Fruit fly (Drosophila melanogaster): ENCODE data around the gene CG46025.
"Not testable (repeated sequence)": the region's sequence is repeated elsewhere in the genome, so short reads cannot be mapped to it uniquely, and the experiment has no call there.

Gene CG46025

dm6 chr2L:7753874-7754273, at the start of gene CG46025:
Gene CG46025 (plus strand): TSS chr2L:7754174.
- no peak for TF ChIP-seq Dll (optimal IDR thresholded peaks at IDR 0.05)
- TF ChIP-seq CG8478 (optimal IDR thresholded peaks at IDR 0.05) = no peak
- no peak for TF ChIP-seq EcR (GFP tag; optimal IDR thresholded peaks at IDR 0.05)
- TF ChIP-seq usp (GFP tag; optimal IDR thresholded peaks at IDR 0.05) = no peak
- no peak for TF ChIP-seq pan (optimal IDR thresholded peaks at IDR 0.05)
- no peak for TF ChIP-seq psq (optimal IDR thresholded peaks at IDR 0.05)

DNA sequence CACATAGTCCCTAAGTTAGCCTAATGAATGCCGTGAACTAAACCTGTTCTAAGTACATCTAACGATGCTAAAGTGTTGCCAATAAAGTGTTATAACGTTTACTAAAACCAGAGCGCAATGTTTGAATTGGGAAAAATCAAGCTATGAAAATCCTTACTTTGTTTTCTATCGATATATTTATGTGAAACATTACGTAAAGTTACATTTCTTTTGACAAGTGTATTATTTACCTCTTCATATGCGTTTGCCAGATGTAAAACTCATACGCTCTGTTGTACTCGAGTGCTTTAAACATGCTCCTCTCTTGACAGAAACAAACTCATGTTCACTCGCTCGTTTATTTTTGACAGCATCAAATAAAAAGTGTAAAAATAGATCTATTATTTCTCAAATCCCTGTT, 43.4 kb upstream of the CG46025 start, which contains the start of gene Ntl:
Gene Ntl (plus strand): TSS at position 301 of the 400 bp plus-strand sequence.
- TF ChIP-seq Dll (optimal IDR thresholded peaks at IDR 0.05) = no peak
- no peak for TF ChIP-seq CG8478 (optimal IDR thresholded peaks at IDR 0.05)
- no peak for TF ChIP-seq pan (optimal IDR thresholded peaks at IDR 0.05)
- TF ChIP-seq usp (GFP tag; optimal IDR thresholded peaks at IDR 0.05) = no peak
- no peak for TF ChIP-seq psq (optimal IDR thresholded peaks at IDR 0.05)
- TF ChIP-seq EcR (GFP tag; optimal IDR thresholded peaks at IDR 0.05) = no peak

dm6 chr2L:7711034-7711685, 42.8 kb upstream of the CG46025 start:
- TF ChIP-seq EcR (GFP tag; optimal IDR thresholded peaks at IDR 0.05) (no peak), psq (optimal IDR thresholded peaks at IDR 0.05) (no peak)

DNA sequence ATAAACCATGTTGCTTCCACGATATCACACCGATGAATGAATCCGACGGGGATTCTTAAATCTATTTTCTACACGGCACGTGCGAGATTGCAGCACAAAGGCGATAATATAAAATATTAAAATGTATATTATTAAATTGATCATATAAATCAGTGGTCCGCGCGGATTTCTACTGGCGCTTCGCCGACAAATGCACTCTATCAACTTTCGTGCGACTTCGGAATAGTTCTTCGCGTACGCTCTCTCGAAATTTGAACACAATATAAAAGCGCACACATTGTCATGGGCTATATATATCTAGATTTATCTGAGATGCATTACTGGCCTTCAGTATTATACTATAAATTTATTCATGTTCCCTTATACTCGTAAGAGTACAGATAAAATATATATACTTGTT, 37.4 kb upstream of the CG46025 start, which contains the start of gene CG33296:
Gene CG33296 (minus strand): TSS at position 101 of the 400 bp plus-strand sequence.
- TF ChIP-seq usp (GFP tag; optimal IDR thresholded peaks at IDR 0.05) = no peak
- TF ChIP-seq EcR (GFP tag; optimal IDR thresholded peaks at IDR 0.05) = no peak
- TF ChIP-seq Dll (optimal IDR thresholded peaks at IDR 0.05) = no peak
- TF ChIP-seq pan (optimal IDR thresholded peaks at IDR 0.05) = no peak

- TF ChIP-seq usp (GFP tag; optimal IDR thresholded peaks at IDR 0.05) (no peak), EcR (GFP tag; optimal IDR thresholded peaks at IDR 0.05) (no peak), psq (optimal IDR thresholded peaks at IDR 0.05) (no peak), Dll (optimal IDR thresholded peaks at IDR 0.05) (no peak), CG8478 (optimal IDR thresholded peaks at IDR 0.05) (no peak), pan (optimal IDR thresholded peaks at IDR 0.05) (no peak)
Observed at dm6 chr2L:7719387-7719786, 34.6 kb upstream of the CG46025 start, which contains the start of gene CG13793. Gene CG13793 (minus strand): TSS chr2L:7719487.

dm6 chr2L:7722102-7722501, 31.9 kb upstream of the CG46025 start:
- TF ChIP-seq usp (GFP tag; optimal IDR thresholded peaks at IDR 0.05) = no peak
- no peak for TF ChIP-seq EcR (GFP tag; optimal IDR thresholded peaks at IDR 0.05)
- TF ChIP-seq psq (optimal IDR thresholded peaks at IDR 0.05) = no peak
- no peak for TF ChIP-seq CG8478 (optimal IDR thresholded peaks at IDR 0.05)
- TF ChIP-seq pan (optimal IDR thresholded peaks at IDR 0.05) = no peak

- TF ChIP-seq Dll (optimal IDR thresholded peaks at IDR 0.05) (no peak), CG8478 (optimal IDR thresholded peaks at IDR 0.05) (no peak), psq (optimal IDR thresholded peaks at IDR 0.05) (no peak), usp (GFP tag; optimal IDR thresholded peaks at IDR 0.05) (no peak)
Observed at dm6 chr2L:7722723-7723122, 31.3 kb upstream of the CG46025 start, which contains the start of gene CG13794. Gene CG13794 (minus strand): TSS chr2L:7722823.

DNA sequence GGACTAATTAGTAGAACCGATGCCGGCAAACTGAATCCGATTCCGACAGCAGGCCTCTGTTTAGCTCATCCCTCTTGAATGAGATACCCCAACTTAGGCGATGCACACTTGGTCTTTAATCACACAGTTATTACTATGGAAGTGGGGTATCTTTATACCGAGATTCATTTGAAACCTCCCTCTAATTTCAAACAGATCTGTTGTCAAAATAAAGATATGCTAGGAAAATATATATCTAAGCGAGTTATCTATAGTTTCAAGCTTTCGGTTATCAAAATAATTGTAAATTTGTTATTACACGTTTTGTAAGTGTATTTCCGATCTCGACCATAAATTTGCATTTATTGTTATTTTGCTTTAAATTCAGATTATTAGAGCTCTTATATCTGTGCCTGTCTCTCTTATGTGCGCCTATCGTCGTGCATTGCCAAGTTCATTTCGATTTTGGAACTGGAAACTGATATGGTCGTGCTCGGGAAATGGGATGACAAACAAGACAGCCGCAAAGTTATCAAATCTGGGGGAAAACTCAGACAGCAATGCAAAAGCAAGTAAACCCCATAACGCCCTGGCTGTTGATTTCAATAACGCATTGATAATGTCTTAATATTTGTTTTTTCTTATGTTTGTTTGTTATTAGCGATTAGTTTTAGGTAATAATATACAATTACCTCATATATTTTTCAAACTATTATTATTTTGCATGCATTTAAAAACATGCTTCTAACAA, 27.5 kb upstream of the CG46025 start, which contains the start of gene CG13795:
Gene CG13795 (minus strand): TSS at position 31 of the 730 bp plus-strand sequence.
- TF ChIP-seq psq (optimal IDR thresholded peaks at IDR 0.05) = no peak
- no peak for TF ChIP-seq pan (optimal IDR thresholded peaks at IDR 0.05)
- TF ChIP-seq EcR (GFP tag; optimal IDR thresholded peaks at IDR 0.05) = no peak
- TF ChIP-seq usp (GFP tag; optimal IDR thresholded peaks at IDR 0.05) = no peak
- no peak for TF ChIP-seq Dll (optimal IDR thresholded peaks at IDR 0.05)
- TF ChIP-seq CG8478 (optimal IDR thresholded peaks at IDR 0.05) = no peak

dm6 chr2L:7732570-7732969, 21.4 kb upstream of the CG46025 start, which contains the start of gene CG13796:
Gene CG13796 (minus strand): TSS chr2L:7732670.
- not testable (repeated sequence) for TF ChIP-seq psq, Dll, pan (optimal IDR thresholded peaks at IDR 0.05)

DNA sequence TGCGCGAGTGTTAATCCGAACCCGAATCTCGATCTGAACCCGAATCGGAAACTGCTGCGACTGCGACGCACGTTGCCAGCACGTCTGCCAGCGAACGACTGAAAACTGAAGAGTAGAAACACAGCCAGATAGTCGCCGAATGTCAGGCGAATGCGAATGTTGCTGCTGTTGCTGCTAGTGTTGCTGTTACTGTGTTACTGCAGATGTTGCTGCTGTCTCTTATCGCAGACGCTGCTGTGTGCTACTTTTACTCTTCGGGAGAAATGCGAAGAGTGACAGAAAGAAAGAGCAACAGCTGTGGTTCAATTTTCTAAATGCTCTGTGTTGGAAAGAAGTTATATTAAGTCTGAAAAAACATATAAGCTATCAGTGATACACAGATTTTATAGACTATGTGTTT, 15.3 kb upstream of the CG46025 start, which contains the start of gene CG31904:
Gene CG31904 (minus strand): TSS at position 101 of the 400 bp plus-strand sequence.
- TF ChIP-seq usp (GFP tag; optimal IDR thresholded peaks at IDR 0.05); EcR (GFP tag; optimal IDR thresholded peaks at IDR 0.05); pan (optimal IDR thresholded peaks at IDR 0.05): not testable (repeated sequence)

dm6 chr2L:7741437-7741836, 12.5 kb upstream of the CG46025 start, which contains the start of gene Acp1:
Gene Acp1 (minus strand): TSS chr2L:7741537.
- TF ChIP-seq pan (optimal IDR thresholded peaks at IDR 0.05) (no peak), CG8478 (optimal IDR thresholded peaks at IDR 0.05) (no peak), EcR (GFP tag; optimal IDR thresholded peaks at IDR 0.05) (no peak), psq (optimal IDR thresholded peaks at IDR 0.05) (no peak), usp (GFP tag; optimal IDR thresholded peaks at IDR 0.05) (no peak), Dll (optimal IDR thresholded peaks at IDR 0.05) (no peak)

- TF ChIP-seq EcR (GFP tag; optimal IDR thresholded peaks at IDR 0.05) (no peak), usp (GFP tag; optimal IDR thresholded peaks at IDR 0.05) (no peak)
Observed at dm6 chr2L:7744208-7744607, 9.8 kb upstream of the CG46025 start.

Measured in whole organism.